Worm (Caenorhabditis elegans) whole organism, mixed stage, embryonic: Measurements from ENCODE around the gene ZC266.1.

Experiments
- elt-3 ChIP-seq: fragments of 150-350 bp; optimal IDR thresholded peaks from 2 replicates; lab custom pipeline; 2014; ENCODE audit warnings: missing biosample characterization, missing genetic modification characterization
- lin-13 ChIP-seq: fragments of 150-350 bp; optimal IDR thresholded peaks from 2 replicates; lab custom pipeline; 2014; ENCODE audit warnings: missing biosample characterization, missing genetic modification characterization
- nhr-12 ChIP-seq: fragments of 150-350 bp; optimal IDR thresholded peaks from 2 replicates; lab custom pipeline; 2014; ENCODE audit warnings: missing biosample characterization, missing genetic modification characterization
- nhr-2 ChIP-seq: fragments of 150-350 bp; optimal IDR thresholded peaks from 2 replicates; lab custom pipeline; 2014; ENCODE audit warnings: missing biosample characterization, missing genetic modification characterization
- nhr-76 ChIP-seq: sonication (generic microtip); optimal IDR thresholded peaks from 2 replicates; lab custom pipeline; 2017; ENCODE audit warnings: missing biosample characterization, missing genetic modification characterization
- pha-4 ChIP-seq: fragments of 150-350 bp; optimal IDR thresholded peaks from 2 replicates; lab custom pipeline; 2018; ENCODE audit warnings: missing biosample characterization, missing genetic modification reagents, missing genetic modification characterization
- sem-2 ChIP-seq: fragments of 200-800 bp; sonication (Bioruptor generic); optimal IDR thresholded peaks from 2 replicates; lab custom pipeline; 2018; ENCODE audit warnings: mild to moderate bottlenecking, missing genetic modification characterization, missing compliant biosample characterization
- snpc-4 ChIP-seq: fragments of 150-350 bp; optimal IDR thresholded peaks from 2 replicates; lab custom pipeline; 2014; ENCODE audit warnings: missing biosample characterization, missing genetic modification characterization
- sptf-1 ChIP-seq: sonication (generic microtip); optimal IDR thresholded peaks from 2 replicates; lab custom pipeline; 2017; ENCODE audit warnings: mild to moderate bottlenecking, missing genetic modification characterization, moderate library complexity, missing compliant biosample characterization

- no peak for TF ChIP-seq elt-3 (tag; lab: Kevin White, UChicago)
- TF ChIP-seq nhr-12 (tag; lab: Kevin White, UChicago): no peak
- no peak for TF ChIP-seq lin-13 (tag; lab: Kevin White, UChicago)
- no peak for TF ChIP-seq nhr-2 (tag; lab: Kevin White, UChicago)
- no peak for TF ChIP-seq pha-4 (tag; lab: Kevin White, UChicago)
- no peak for TF ChIP-seq snpc-4
- TF ChIP-seq sem-2 (GFP tag; lab: Kevin White, UChicago): no peak
- no peak for TF ChIP-seq sptf-1 (tag; lab: Kevin White, UChicago)
- TF ChIP-seq nhr-76 (tag; lab: Kevin White, UChicago): no peak
These were observed 46.1 kb downstream of the ZC266.1 start, which contains the start of the genes col-139 and F41F3.1 for ce11 chrV:4653871-4654605.
